Worm (Caenorhabditis elegans) whole organism, late embryonic: ENCODE results near the gene grl-22.

ENCODE experiments used
- C38D4.7 ChIP-seq: fragments of 200-800 bp; sonication (Bioruptor generic); optimal IDR thresholded peaks from 2 replicates; lab custom pipeline; 2018; ENCODE audit warnings: mild to moderate bottlenecking, missing genetic modification characterization, moderate library complexity, missing compliant biosample characterization
- F13H6.1 ChIP-seq: sonication (generic microtip); optimal IDR thresholded peaks from 2 replicates; lab custom pipeline; 2016; ENCODE audit warnings: missing genetic modification characterization, missing compliant biosample characterization
- K09A11.1 ChIP-seq: sonication (generic microtip); optimal IDR thresholded peaks from 2 replicates; lab custom pipeline; 2017; ENCODE audit warnings: antibody characterized with exemption, mild to moderate bottlenecking, missing genetic modification characterization, missing compliant biosample characterization; ENCODE audit not compliant: insufficient read depth
- ama-1 ChIP-seq: fragments of 150-350 bp; optimal IDR thresholded peaks from 2 replicates; lab custom pipeline; 2014
- ceh-18 ChIP-seq: sonication (generic microtip); optimal IDR thresholded peaks from 2 replicates; lab custom pipeline; 2016; ENCODE audit warnings: missing genetic modification characterization, missing compliant biosample characterization
- ceh-19 ChIP-seq: fragments of 200-800 bp; sonication (Bioruptor generic); optimal IDR thresholded peaks from 2 replicates; lab custom pipeline; 2018; ENCODE audit warnings: mild to moderate bottlenecking, missing genetic modification characterization, missing compliant biosample characterization
- ceh-24 ChIP-seq: sonication (generic microtip); optimal IDR thresholded peaks from 2 replicates; lab custom pipeline; 2016; ENCODE audit warnings: mild to moderate bottlenecking, missing genetic modification characterization, missing compliant biosample characterization
- ceh-31 ChIP-seq: sonication (generic microtip); optimal IDR thresholded peaks from 2 replicates; lab custom pipeline; 2016; ENCODE audit warnings: missing genetic modification characterization, missing compliant biosample characterization
- ceh-45 ChIP-seq: fragments of 200-800 bp; sonication (Bioruptor generic); IDR thresholded peaks from 2 replicates; pipeline ENCODE4 v1.3.6; 2022; ENCODE audit warnings: missing genetic modification reagents, missing genetic modification characterization, missing compliant biosample characterization
- ceh-48 ChIP-seq: sonication (generic microtip); optimal IDR thresholded peaks from 2 replicates; lab custom pipeline; 2016; ENCODE audit warnings: missing genetic modification characterization, inconsistent platforms, missing compliant biosample characterization
- ceh-6 ChIP-seq: fragments of 200-800 bp; sonication (Bioruptor generic); optimal IDR thresholded peaks from 2 replicates; lab custom pipeline; 2018; ENCODE audit warnings: mild to moderate bottlenecking, missing genetic modification characterization, missing compliant biosample characterization
- dve-1 ChIP-seq: sonication (generic microtip); optimal IDR thresholded peaks from 2 replicates; lab custom pipeline; 2017; ENCODE audit warnings: antibody characterized with exemption, mild to moderate bottlenecking, missing genetic modification characterization, missing compliant biosample characterization
- elt-4 ChIP-seq: sonication (generic microtip); optimal IDR thresholded peaks from 2 replicates; lab custom pipeline; 2016; ENCODE audit warnings: missing genetic modification characterization, missing compliant biosample characterization
- fkh-6 ChIP-seq: sonication (generic microtip); optimal IDR thresholded peaks from 2 replicates; lab custom pipeline; 2016; ENCODE audit warnings: missing genetic modification characterization, missing compliant biosample characterization
- lim-6 ChIP-seq: sonication (generic microtip); optimal IDR thresholded peaks from 2 replicates; lab custom pipeline; 2016; ENCODE audit warnings: missing genetic modification characterization, missing compliant biosample characterization
- mec-3 ChIP-seq: sonication (generic microtip); optimal IDR thresholded peaks from 2 replicates; lab custom pipeline; 2016; ENCODE audit warnings: borderline replicate concordance, missing genetic modification characterization, missing compliant biosample characterization
- nfya-1 ChIP-seq: sonication (generic microtip); optimal IDR thresholded peaks from 2 replicates; lab custom pipeline; 2017; ENCODE audit warnings: missing genetic modification characterization, mild to moderate bottlenecking, missing compliant biosample characterization, antibody characterized with exemption, moderate library complexity
- nhr-11 ChIP-seq: fragments of 150-350 bp; optimal IDR thresholded peaks from 2 replicates; lab custom pipeline; 2014; ENCODE audit warnings: missing biosample characterization, missing genetic modification characterization
- pha-2 ChIP-seq: sonication (generic microtip); optimal IDR thresholded peaks from 2 replicates; lab custom pipeline; 2017; ENCODE audit warnings: mild to moderate bottlenecking, missing genetic modification characterization, missing compliant biosample characterization
- pha-4 ChIP-seq: fragments of 150-350 bp; optimal IDR thresholded peaks from 2 replicates; lab custom pipeline; 2018; ENCODE audit warnings: missing biosample characterization, missing genetic modification reagents, missing genetic modification characterization
- pros-1 ChIP-seq: fragments of 150-350 bp; optimal IDR thresholded peaks from 2 replicates; lab custom pipeline; 2014; ENCODE audit warnings: missing biosample characterization, missing genetic modification reagents, missing genetic modification characterization
- ref-2 ChIP-seq: sonication (generic microtip); optimal IDR thresholded peaks from 2 replicates; lab custom pipeline; 2016; ENCODE audit warnings: missing genetic modification characterization, missing compliant biosample characterization
- sdc-2 ChIP-seq: sonication (generic microtip); optimal IDR thresholded peaks from 2 replicates; lab custom pipeline; 2016; ENCODE audit warnings: missing genotype, missing genetic modification characterization, missing compliant biosample characterization
- tbx-2 ChIP-seq: sonication (generic microtip); optimal IDR thresholded peaks from 2 replicates; lab custom pipeline; 2016; ENCODE audit warnings: missing genetic modification characterization, missing compliant biosample characterization
- unc-42 ChIP-seq: sonication (generic microtip); optimal IDR thresholded peaks from 2 replicates; lab custom pipeline; 2016; ENCODE audit warnings: missing genotype, missing genetic modification characterization, missing compliant biosample characterization
- zip-5 ChIP-seq: sonication (generic microtip); optimal IDR thresholded peaks from 2 replicates; lab custom pipeline; 2016; ENCODE audit warnings: missing genetic modification characterization, missing compliant biosample characterization

grl-22 gene

DNA sequence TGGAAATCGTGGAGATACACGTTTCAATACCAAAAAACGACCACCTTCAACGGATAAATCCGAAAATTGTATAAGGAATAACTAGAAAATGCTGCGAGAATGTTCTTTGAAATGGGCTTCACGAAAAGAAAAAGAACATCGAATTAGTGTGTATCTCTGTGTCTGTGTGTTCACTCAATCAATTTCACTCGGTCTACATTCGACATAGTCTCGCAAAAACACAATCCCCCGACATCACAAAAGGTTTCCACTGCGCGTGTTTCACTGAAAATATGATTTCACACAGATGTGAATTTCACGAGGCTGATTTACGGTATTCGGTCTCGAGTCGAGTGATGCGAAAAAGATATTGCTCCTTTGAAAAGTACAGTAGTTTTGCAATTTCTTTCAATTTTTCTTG is 40.1 kb downstream of the grl-22 start:
- TF ChIP-seq nhr-11 (tag; lab: Kevin White, UChicago) (no peak), ceh-24 (tag; lab: Kevin White, UChicago) (no peak), mec-3 (tag; lab: Kevin White, UChicago) (no peak), elt-4 (tag; lab: Kevin White, UChicago) (no peak), pros-1 (tag; lab: Kevin White, UChicago) (no peak), zip-5 (tag; lab: Kevin White, UChicago) (no peak), C38D4.7 (no peak), tbx-2 (tag; lab: Kevin White, UChicago) (no peak), ama-1 (lab: Kevin White, UChicago) (no peak), fkh-6 (tag; lab: Kevin White, UChicago) (no peak), ceh-19 (GFP tag; lab: Kevin White, UChicago) (no peak), ceh-45 (GFP tag; lab: Robert Waterston, UW) (no peak)

- TF ChIP-seq ref-2 (tag; lab: Kevin White, UChicago) (no peak), ceh-31 (peak; percentile 20), dve-1 (tag; lab: Kevin White, UChicago) (no peak), unc-42 (tag; lab: Kevin White, UChicago) (peak; percentile 33)
These were observed 40.9 kb downstream of the grl-22 start for ce11 chrIII:5372884-5373283.

ce11 chrIII:5371226-5371926 is 42.4 kb downstream of the grl-22 start, which contains the start of gene szy-2:
szy-2 (minus strand) TSS chrIII:5371276.
- TF ChIP-seq fkh-6 (tag; lab: Kevin White, UChicago), result no peak
- no peak for TF ChIP-seq mec-3 (tag; lab: Kevin White, UChicago)
- no peak for TF ChIP-seq elt-4 (tag; lab: Kevin White, UChicago)
- TF ChIP-seq sdc-2 (tag; lab: Kevin White, UChicago), result no peak
- no peak for TF ChIP-seq F13H6.1 (tag; lab: Kevin White, UChicago)
- TF ChIP-seq pha-2 (tag; lab: Kevin White, UChicago), result no peak
- no peak for TF ChIP-seq K09A11.1 (tag; lab: Kevin White, UChicago)
- TF ChIP-seq nfya-1 (tag; lab: Kevin White, UChicago), result no peak
- TF ChIP-seq ceh-31, result no peak
- no peak for TF ChIP-seq zip-5 (tag; lab: Kevin White, UChicago)
- no peak for TF ChIP-seq pha-4
- no peak for TF ChIP-seq ceh-18 (tag; lab: Kevin White, UChicago)
- no peak for TF ChIP-seq lim-6 (tag; lab: Kevin White, UChicago)
- TF ChIP-seq ceh-48 (tag; lab: Kevin White, UChicago), result no peak

ce11 chrIII:5367995-5368899 is 45.6 kb downstream of the grl-22 start, which contains the start of gene dhs-9:
dhs-9 (minus strand) TSS chrIII:5368045.
- TF ChIP-seq ceh-6 (GFP tag; lab: Kevin White, UChicago), result no peak
- no peak for TF ChIP-seq unc-42 (tag; lab: Kevin White, UChicago)
